Fruit fly (Drosophila melanogaster) whole organism, embryonic: Measurements from ENCODE around the gene Dpp10.

Experiments
- ATbp ChIP-seq: fragments of 200-800 bp; sonication (Bioruptor generic); optimal IDR thresholded peaks from 2 replicates; lab custom pipeline; 2017; ENCODE audit warnings: missing biosample characterization, mild to moderate bottlenecking, missing genetic modification characterization, missing genetic modification reagents
- Adf1 ChIP-seq: fragments of 200-800 bp; sonication (Bioruptor generic); IDR thresholded peaks from 2 replicates; pipeline ENCODE4 v1.3.6; 2022; ENCODE audit warnings: missing biosample characterization, missing genetic modification characterization
- CG10147 ChIP-seq: fragments of 200-800 bp; sonication (Bioruptor generic); optimal IDR thresholded peaks from 2 replicates; lab custom pipeline; 2019; ENCODE audit warnings: missing biosample characterization, mild to moderate bottlenecking, missing genetic modification characterization, moderate library complexity
- CG10321 ChIP-seq: fragments of 200-800 bp; sonication (Bioruptor generic); IDR thresholded peaks from 2 replicates; pipeline ENCODE4 v1.3.6; 2022; ENCODE audit warnings: missing biosample characterization, missing genetic modification characterization
- CG11456 ChIP-seq: fragments of 200-800 bp; sonication (Bioruptor generic); IDR thresholded peaks from 3 replicates; pipeline ENCODE4 v1.3.6; 2022; ENCODE audit warnings: missing biosample characterization, missing genetic modification characterization
- CG12104 ChIP-seq: fragments of 200-800 bp; sonication (Bioruptor generic); optimal IDR thresholded peaks from 3 replicates; lab custom pipeline; 2016; ENCODE audit warnings: missing biosample characterization, missing genetic modification characterization
- CG12236 ChIP-seq: fragments of 200-800 bp; sonication (Bioruptor generic); optimal IDR thresholded peaks from 2 replicates; lab custom pipeline; 2016; ENCODE audit warnings: missing biosample characterization, missing genetic modification characterization
- CG12299 ChIP-seq: fragments of 200-800 bp; sonication (Bioruptor generic); optimal IDR thresholded peaks from 2 replicates; lab custom pipeline; 2018; ENCODE audit warnings: missing biosample characterization, mild to moderate bottlenecking, missing genetic modification characterization
- CG13287 ChIP-seq: fragments of 200-800 bp; sonication (Bioruptor generic); IDR thresholded peaks from 2 replicates; pipeline ENCODE4 v1.3.6; 2022; ENCODE audit warnings: missing biosample characterization, missing genetic modification characterization; ENCODE audit not compliant: partially characterized antibody
- CG14667 ChIP-seq: fragments of 200-800 bp; sonication (Bioruptor generic); IDR thresholded peaks from 2 replicates; pipeline ENCODE4 v1.3.6; 2022; ENCODE audit warnings: missing biosample characterization, missing genetic modification characterization
- CG14965 ChIP-seq: fragments of 200-800 bp; sonication (Bioruptor generic); optimal IDR thresholded peaks from 2 replicates; lab custom pipeline; 2016; ENCODE audit warnings: missing biosample characterization, missing genetic modification characterization, borderline replicate concordance
- CG1647 ChIP-seq: fragments of 200-800 bp; sonication (Bioruptor generic); optimal IDR thresholded peaks from 3 replicates; lab custom pipeline; 2016; ENCODE audit warnings: missing biosample characterization, missing genetic modification characterization
- CG16863 ChIP-seq: fragments of 200-800 bp; sonication (Bioruptor generic); optimal IDR thresholded peaks from 3 replicates; lab custom pipeline; 2016; ENCODE audit warnings: missing biosample characterization, missing genetic modification characterization
- CG1832 ChIP-seq: fragments of 200-800 bp; sonication (Bioruptor generic); optimal IDR thresholded peaks from 2 replicates; lab custom pipeline; 2017; ENCODE audit warnings: missing biosample characterization, mild to moderate bottlenecking, missing genetic modification characterization, inconsistent platforms
- CG18599 ChIP-seq: fragments of 200-800 bp; sonication (Bioruptor generic); optimal IDR thresholded peaks from 3 replicates; lab custom pipeline; 2017; ENCODE audit warnings: missing biosample characterization, missing genetic modification characterization, mild to moderate bottlenecking, moderate library complexity, missing genetic modification reagents
- CG18619 ChIP-seq: fragments of 200-800 bp; sonication (Bioruptor generic); optimal IDR thresholded peaks from 3 replicates; lab custom pipeline; 2017; ENCODE audit warnings: missing biosample characterization, mild to moderate bottlenecking, missing genetic modification characterization
- CG2712 ChIP-seq: fragments of 200-800 bp; optimal IDR thresholded peaks from 3 replicates; lab custom pipeline; 2019; ENCODE audit warnings: missing biosample characterization, mild to moderate bottlenecking, missing genetic modification characterization, moderate library complexity
- CG3163 ChIP-seq: fragments of 200-800 bp; sonication (Bioruptor generic); optimal IDR thresholded peaks from 3 replicates; lab custom pipeline; 2016; ENCODE audit warnings: missing biosample characterization, missing genetic modification characterization
- CG32532 ChIP-seq: fragments of 200-800 bp; sonication (Bioruptor generic); IDR thresholded peaks from 2 replicates; pipeline ENCODE4 v1.3.6; 2022; ENCODE audit warnings: missing biosample characterization, missing genetic modification characterization
- CG34376 ChIP-seq: fragments of 200-800 bp; sonication (Bioruptor generic); optimal IDR thresholded peaks from 2 replicates; lab custom pipeline; 2018; ENCODE audit warnings: missing biosample characterization, mild to moderate bottlenecking, missing genetic modification characterization
- CG3726 ChIP-seq: fragments of 200-800 bp; sonication (Bioruptor generic); IDR thresholded peaks from 3 replicates; pipeline ENCODE4, ENCODE4 v1.3.6; 2022; ENCODE audit warnings: missing biosample characterization, missing genetic modification characterization
- CG3838 ChIP-seq: fragments of 200-800 bp; sonication (Bioruptor generic); optimal IDR thresholded peaks from 3 replicates; lab custom pipeline; 2016; ENCODE audit warnings: missing biosample characterization, missing genetic modification characterization
- CG8089 ChIP-seq: fragments of 200-800 bp; sonication (Bioruptor generic); optimal IDR thresholded peaks from 3 replicates; lab custom pipeline; 2016; ENCODE audit warnings: missing biosample characterization, missing genetic modification characterization
- CG8281 ChIP-seq: fragments of 200-800 bp; sonication (Bioruptor generic); optimal IDR thresholded peaks from 2 replicates; lab custom pipeline; 2018; ENCODE audit warnings: missing biosample characterization, mild to moderate bottlenecking, missing genetic modification characterization, moderate library complexity
- CG9932 ChIP-seq: fragments of 200-800 bp; sonication (Bioruptor generic); IDR thresholded peaks from 2 replicates; pipeline ENCODE4 v1.3.6; 2022; ENCODE audit warnings: missing biosample characterization, missing genetic modification characterization
- E2f1 ChIP-seq: fragments of 200-800 bp; sonication (Bioruptor generic); IDR thresholded peaks from 2 replicates; pipeline ENCODE4 v1.3.6; 2022; ENCODE audit warnings: missing biosample characterization, missing genetic modification characterization
- ERR ChIP-seq: fragments of 200-800 bp; sonication (Bioruptor generic); optimal IDR thresholded peaks from 2 replicates; lab custom pipeline; 2016; ENCODE audit warnings: missing biosample characterization, missing genetic modification characterization
- Fer3 ChIP-seq: fragments of 200-800 bp; sonication (Bioruptor generic); optimal IDR thresholded peaks from 2 replicates; lab custom pipeline; 2018; ENCODE audit warnings: missing biosample characterization, mild to moderate bottlenecking, missing genetic modification characterization, moderate library complexity
- Jarid2 ChIP-seq: fragments of 200-800 bp; sonication (Bioruptor generic); optimal IDR thresholded peaks from 3 replicates; lab custom pipeline; 2017; ENCODE audit warnings: mild to moderate bottlenecking, missing biosample characterization, missing genetic modification reagents, missing genetic modification characterization
- Optix ChIP-seq: fragments of 200-800 bp; sonication (Bioruptor generic); IDR thresholded peaks from 3 replicates; pipeline ENCODE4 v1.3.6; 2022; ENCODE audit warnings: missing biosample characterization, missing genetic modification characterization
- Six4 ChIP-seq: fragments of 200-800 bp; sonication (Bioruptor generic); optimal IDR thresholded peaks from 2 replicates; lab custom pipeline; 2016; ENCODE audit warnings: missing biosample characterization, missing genetic modification characterization
- Ssrp ChIP-seq: fragments of 200-800 bp; sonication (Bioruptor generic); optimal IDR thresholded peaks from 2 replicates; lab custom pipeline; 2018; ENCODE audit warnings: missing biosample characterization, mild to moderate bottlenecking, missing genetic modification characterization, moderate library complexity
- abd-A ChIP-seq: fragments of 200-800 bp; sonication (Bioruptor generic); optimal IDR thresholded peaks from 3 replicates; lab custom pipeline; 2019; ENCODE audit warnings: missing biosample characterization, mild to moderate bottlenecking, missing genetic modification characterization, moderate library complexity
- dpn ChIP-seq, 2 experiments: fragments of 200-800 bp; sonication (Bioruptor generic); optimal IDR thresholded peaks; 3 replicates each; lab custom pipeline; 2016; ENCODE audit warnings: missing biosample characterization in 2 of 2, missing genetic modification characterization in 2 of 2
- gem ChIP-seq: fragments of 200-800 bp; sonication (Bioruptor generic); optimal IDR thresholded peaks from 2 replicates; lab custom pipeline; 2019; ENCODE audit warnings: missing biosample characterization, mild to moderate bottlenecking, missing genetic modification characterization, moderate library complexity
- jumu ChIP-seq: fragments of 200-800 bp; sonication (Bioruptor generic); optimal IDR thresholded peaks from 3 replicates; lab custom pipeline; 2016; ENCODE audit warnings: missing biosample characterization, missing genetic modification characterization
- lmd ChIP-seq: fragments of 200-800 bp; sonication (Bioruptor generic); IDR thresholded peaks from 2 replicates; pipeline ENCODE4 v1.3.6; 2022; ENCODE audit warnings: missing biosample characterization, missing genetic modification characterization
- luna ChIP-seq: fragments of 200-800 bp; sonication (Bioruptor generic); optimal IDR thresholded peaks from 2 replicates; lab custom pipeline; 2016; ENCODE audit warnings: missing biosample characterization, missing genetic modification characterization
- onecut ChIP-seq: fragments of 200-800 bp; sonication (Bioruptor generic); IDR thresholded peaks from 2 replicates; pipeline ENCODE4 v1.3.6; 2022; ENCODE audit warnings: missing biosample characterization, missing genetic modification characterization
- pita ChIP-seq: fragments of 200-800 bp; sonication (Bioruptor generic); optimal IDR thresholded peaks from 2 replicates; lab custom pipeline; 2017; ENCODE audit warnings: missing biosample characterization, mild to moderate bottlenecking, missing genetic modification characterization
- prd ChIP-seq, 3 experiments: fragments of >200 bp in 2 of 3; fragments of 200-800 bp in 1 of 3; sonication (Bioruptor generic) in 1 of 3; optimal IDR thresholded peaks in 2 of 3; IDR thresholded peaks in 1 of 3; 2 replicates in 2 of 3; 3 replicates in 1 of 3; pipeline versions ENCODE4 v1.3.6 to Lab custom; 2017 to 2022; ENCODE audit warnings: missing biosample characterization in 1 of 3, missing genetic modification characterization in 1 of 3
- scrt ChIP-seq: fragments of 200-800 bp; sonication (Bioruptor generic); optimal IDR thresholded peaks from 2 replicates; lab custom pipeline; 2018; ENCODE audit warnings: missing biosample characterization, mild to moderate bottlenecking, missing genetic modification characterization, moderate library complexity
- sens ChIP-seq: fragments of 200-800 bp; sonication (Bioruptor generic); peaks from one replicate; lab custom pipeline; 2016; ENCODE audit warnings: missing biosample characterization, missing genetic modification characterization
- sisA ChIP-seq: fragments of 200-800 bp; sonication (Bioruptor generic); IDR thresholded peaks from 2 replicates; pipeline ENCODE4 v1.3.6; 2022; ENCODE audit warnings: missing biosample characterization, missing genetic modification characterization
- sob ChIP-seq: fragments of 200-800 bp; sonication (Bioruptor generic); IDR thresholded peaks from 2 replicates; pipeline ENCODE4 v1.3.6; 2022; ENCODE audit warnings: missing biosample characterization, missing genetic modification characterization
- stwl ChIP-seq: fragments of 200-800 bp; sonication (Bioruptor generic); optimal IDR thresholded peaks from 3 replicates; lab custom pipeline; 2018; ENCODE audit warnings: missing biosample characterization, mild to moderate bottlenecking, missing genetic modification characterization, moderate library complexity
- trem ChIP-seq: fragments of 200-800 bp; optimal IDR thresholded peaks from 3 replicates; lab custom pipeline; 2019; ENCODE audit warnings: missing biosample characterization, mild to moderate bottlenecking, missing genetic modification characterization, moderate library complexity
- vvl ChIP-seq: fragments of 200-800 bp; sonication (Bioruptor generic); IDR thresholded peaks from 2 replicates; pipeline ENCODE4 v1.3.6; 2022; ENCODE audit warnings: missing biosample characterization, missing genetic modification characterization

The Dpp10 gene

dm6 chr2L:6561463-6562357 is 39.2 kb downstream of the Dpp10 start, which contains the start of the genes Trmt6 and Ent2 (continued):
- TF ChIP-seq CG12236 (GFP tag; lab: Kevin White, UChicago) (peak; percentile 92), sob (GFP tag; lab: Robert Waterston, UW) (peak; percentile 98), stwl (tag; lab: Kevin White, UChicago) (peak; percentile 58), sens (GFP tag; lab: Kevin White, UChicago) (peak; percentile 99), CG16863 (peak; percentile 94), CG14667 (GFP tag; lab: Robert Waterston, UW) (peak; percentile 97), jumu (GFP tag; lab: Kevin White, UChicago) (peak; percentile 98), CG32532 (GFP tag; lab: Robert Waterston, UW) (peak; percentile 98), CG18599 (GFP tag; lab: Kevin White, UChicago) (peak; percentile 95), CG1647 (GFP tag; lab: Kevin White, UChicago) (peak; percentile 95), trem (tag; lab: Kevin White, UChicago) (peak; percentile 79), CG12299 (tag; lab: Kevin White, UChicago) (peak; percentile 72), CG3163 (peak; percentile 85), ERR (GFP tag; lab: Kevin White, UChicago) (peak; percentile 96), Jarid2 (GFP tag; lab: Kevin White, UChicago) (peak; percentile 81), pita (GFP tag; lab: Kevin White, UChicago) (no peak), CG14965 (peak; percentile 47), CG12104 (peak; percentile 85), Six4 (GFP tag; lab: Kevin White, UChicago) (peak; percentile 91), CG8089 (GFP tag; lab: Kevin White, UChicago) (peak; percentile 91), Ssrp (peak; percentile 93), Optix (GFP tag; lab: Robert Waterston, UW) (peak; percentile 97), gem (tag; lab: Kevin White, UChicago) (peak; percentile 95), CG2712 (tag; lab: Kevin White, UChicago) (peak; percentile 94), CG34376 (peak; percentile 83), vvl (GFP tag; lab: Robert Waterston, UW) (peak; percentile 99), CG18619 (peak; percentile 95), onecut (GFP tag; lab: Robert Waterston, UW) (peak; percentile 89), CG3726 (GFP tag; lab: Robert Waterston, UW) (peak; percentile 97), dpn (GFP tag; optimal IDR thresholded peaks at IDR 0.05; lab: Kevin White, UChicago) (peak; percentile 98), CG11456 (GFP tag; lab: Robert Waterston, UW) (peak; percentile 99), abd-A (tag; lab: Kevin White, UChicago) (peak; percentile 90), CG8281 (tag; lab: Kevin White, UChicago) (peak; percentile 84), CG1832 (GFP tag; lab: Kevin White, UChicago) (no peak), sisA (GFP tag; lab: Robert Waterston, UW) (peak; percentile 99), lmd (GFP tag; lab: Robert Waterston, UW) (peak; percentile 99), Adf1 (GFP tag; lab: Robert Waterston, UW) (peak; percentile 77), scrt (peak; percentile 96), prd (optimal IDR thresholded peaks at IDR 0.05; lab: Kevin White, UChicago) (no peak), prd (GFP tag; IDR thresholded peaks at IDR 0.05; lab: Robert Waterston, UW) (peak; percentile 99), luna (GFP tag; lab: Kevin White, UChicago) (peak; percentile 92), CG3838 (GFP tag; lab: Kevin White, UChicago) (peak; percentile 89), CG9932 (GFP tag; lab: Robert Waterston, UW) (peak; percentile 98), CG10147 (GFP tag; lab: Kevin White, UChicago) (peak; percentile 85), CG13287 (GFP tag; lab: Robert Waterston, UW) (no peak; the same call in 1 of the 2 replicates), Fer3 (tag; lab: Kevin White, UChicago) (peak; percentile 96), E2f1 (GFP tag; lab: Robert Waterston, UW) (peak; percentile 97), CG10321 (GFP tag; lab: Robert Waterston, UW) (peak; percentile 80), ATbp (peak; percentile 90)
